Worm (Caenorhabditis elegans): ENCODE data around the gene F25E5.2.
A peak's percentile ranks its signal among the peaks of the same experiment; 100 is the strongest.

F25E5.2 gene

ce11 chrV:7506207-7506606 is 51.1 kb downstream of the F25E5.2 start:
- TF ChIP-seq nhr-67 (tag; optimal IDR thresholded peaks at IDR 0.05) (no peak), daf-12 (tag; optimal IDR thresholded peaks at IDR 0.05) (no peak), nhr-43 (tag; optimal IDR thresholded peaks at IDR 0.05; ENCODE audit: poor library complexity, severe bottlenecking) (peak; percentile 25), elt-2 (tag; optimal IDR thresholded peaks at IDR 0.05) (peak; percentile 23)

Data from whole organism, L3 larva.